Worm (Caenorhabditis elegans): ENCODE results near the gene mrps-14.

mrps-14 gene

DNA sequence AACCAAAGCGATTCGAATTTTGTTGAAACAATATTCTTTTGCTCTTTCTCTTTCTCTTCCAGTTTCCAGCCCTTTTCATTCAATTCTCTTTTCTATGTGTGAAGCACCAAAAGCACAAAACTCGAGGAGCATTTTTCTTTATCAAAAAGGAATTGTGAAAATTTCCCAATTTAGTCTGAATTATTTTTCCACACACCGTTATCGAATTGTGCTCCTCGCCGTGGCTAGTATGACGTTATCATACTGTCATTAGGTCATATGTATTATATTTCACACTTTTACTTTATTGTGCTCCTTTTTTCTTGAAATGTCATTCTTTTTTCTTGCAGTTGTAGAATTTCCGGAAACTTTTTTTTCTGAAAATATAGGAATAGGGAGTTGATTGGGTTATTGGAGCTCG, 20.7 kb downstream of the mrps-14 start:
- no peak for TF ChIP-seq R02D3.7 (tag; optimal IDR thresholded peaks at IDR 0.05)
- TF ChIP-seq lin-11 (tag; optimal IDR thresholded peaks at IDR 0.05) = no peak
- no peak for TF ChIP-seq ztf-4 (tag; optimal IDR thresholded peaks at IDR 0.05)
- TF ChIP-seq gmeb-1 (tag; optimal IDR thresholded peaks at IDR 0.05) = peak; percentile 11
- TF ChIP-seq nhr-12 (tag; optimal IDR thresholded peaks at IDR 0.05) = no peak
- TF ChIP-seq skn-1 (tag; optimal IDR thresholded peaks at IDR 0.05) = peak; percentile 65
- no peak for TF ChIP-seq lsy-2 (tag; optimal IDR thresholded peaks at IDR 0.05)
- peak; percentile 45 for TF ChIP-seq sma-9 (GFP tag; optimal IDR thresholded peaks at IDR 0.05)
- no peak for TF ChIP-seq sma-9 (tag; optimal IDR thresholded peaks at IDR 0.05)
- TF ChIP-seq nhr-10 (tag; optimal IDR thresholded peaks at IDR 0.05) = no peak
- no peak for TF ChIP-seq C34F6.9 (tag; optimal IDR thresholded peaks at IDR 0.05)
- TF ChIP-seq zag-1 (tag; optimal IDR thresholded peaks at IDR 0.05) = no peak
- TF ChIP-seq fos-1 (tag; optimal IDR thresholded peaks at IDR 0.05) = peak; percentile 94
- TF ChIP-seq lin-39 (tag; optimal IDR thresholded peaks at IDR 0.05) = no peak
- TF ChIP-seq crh-2 (tag; optimal IDR thresholded peaks at IDR 0.05) = peak; percentile 33

DNA sequence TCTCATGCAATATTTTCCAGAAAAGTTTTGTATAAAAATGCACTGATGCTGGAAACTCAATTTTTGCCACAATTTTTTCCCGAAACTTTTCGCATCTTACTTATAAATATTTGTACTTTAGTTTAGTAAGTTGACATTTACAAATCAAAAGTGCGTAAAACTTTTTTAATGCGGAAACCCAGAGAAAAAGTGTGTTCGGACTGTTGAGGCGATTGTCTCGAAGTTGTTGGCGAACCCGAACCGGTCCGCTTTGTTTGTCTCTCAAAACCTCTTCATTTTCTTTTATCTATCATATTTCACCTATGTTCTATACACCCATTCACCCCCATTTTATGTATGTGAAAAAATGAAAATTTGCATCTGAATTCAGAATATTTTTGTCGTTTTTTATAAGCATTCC, 21.7 kb downstream of the mrps-14 start:
- TF ChIP-seq lin-11 (tag; optimal IDR thresholded peaks at IDR 0.05) = no peak
- TF ChIP-seq sma-9 (GFP tag; optimal IDR thresholded peaks at IDR 0.05) = peak; percentile 29
- TF ChIP-seq sma-9 (tag; optimal IDR thresholded peaks at IDR 0.05) = no peak
- no peak for TF ChIP-seq fos-1 (tag; optimal IDR thresholded peaks at IDR 0.05)
- TF ChIP-seq mdl-1 (tag; optimal IDR thresholded peaks at IDR 0.05) = no peak
- TF ChIP-seq nhr-25 (tag; optimal IDR thresholded peaks at IDR 0.05) = peak; percentile 48
- peak; percentile 21 for TF ChIP-seq blmp-1 (tag; optimal IDR thresholded peaks at IDR 0.05; ENCODE audit: insufficient read depth)
- TF ChIP-seq F13H6.1 (tag; optimal IDR thresholded peaks at IDR 0.05) = peak; percentile 26

DNA sequence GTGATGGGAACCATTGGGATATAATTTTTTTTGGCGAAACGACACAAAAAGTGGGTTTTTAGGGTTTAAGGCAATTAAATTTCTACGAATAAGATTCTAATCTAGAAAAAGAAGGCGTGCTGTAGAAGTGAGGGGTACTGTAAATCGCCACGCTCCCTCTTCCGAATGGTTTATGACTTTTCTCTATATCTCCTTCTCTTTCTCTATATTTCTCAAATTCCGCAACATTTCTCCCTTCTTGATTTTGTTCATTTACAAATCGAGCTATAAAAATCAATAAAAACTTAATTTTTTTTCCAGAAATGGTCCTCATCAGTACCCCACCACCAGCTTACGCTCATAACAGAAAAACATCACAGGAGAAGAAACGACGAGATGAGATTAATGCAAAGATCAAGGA, 24.1 kb downstream of the mrps-14 start, which contains the start of gene ref-1:
Gene ref-1, plus strand, starts transcription at position 301 of the 400 bp plus-strand sequence.
- TF ChIP-seq aly-2 (tag; optimal IDR thresholded peaks at IDR 0.05) = no peak
- TF ChIP-seq nhr-21 (tag; optimal IDR thresholded peaks at IDR 0.05) = no peak
- no peak for TF ChIP-seq nhr-23 (tag; optimal IDR thresholded peaks at IDR 0.05)
- no peak for TF ChIP-seq sma-3 (GFP tag; optimal IDR thresholded peaks at IDR 0.05)
- no peak for TF ChIP-seq snpc-4 (tag; optimal IDR thresholded peaks at IDR 0.05)
- no peak for TF ChIP-seq ceh-82 (tag; optimal IDR thresholded peaks at IDR 0.05)
- TF ChIP-seq peb-1 (tag; optimal IDR thresholded peaks at IDR 0.05) = no peak
- no peak for TF ChIP-seq sem-4 (tag; optimal IDR thresholded peaks at IDR 0.05)
- no peak for TF ChIP-seq unc-39 (tag; optimal IDR thresholded peaks at IDR 0.05)
- no peak for TF ChIP-seq nhr-237 (tag; optimal IDR thresholded peaks at IDR 0.05)
- no peak for TF ChIP-seq crh-2 (tag; optimal IDR thresholded peaks at IDR 0.05)
- no peak for TF ChIP-seq mab-5 (tag; optimal IDR thresholded peaks at IDR 0.05)
- TF ChIP-seq elt-3 (tag; optimal IDR thresholded peaks at IDR 0.05) = no peak
- no peak for TF ChIP-seq R02D3.7 (tag; optimal IDR thresholded peaks at IDR 0.05)
- no peak for TF ChIP-seq unc-55 (GFP tag; optimal IDR thresholded peaks at IDR 0.05)

DNA sequence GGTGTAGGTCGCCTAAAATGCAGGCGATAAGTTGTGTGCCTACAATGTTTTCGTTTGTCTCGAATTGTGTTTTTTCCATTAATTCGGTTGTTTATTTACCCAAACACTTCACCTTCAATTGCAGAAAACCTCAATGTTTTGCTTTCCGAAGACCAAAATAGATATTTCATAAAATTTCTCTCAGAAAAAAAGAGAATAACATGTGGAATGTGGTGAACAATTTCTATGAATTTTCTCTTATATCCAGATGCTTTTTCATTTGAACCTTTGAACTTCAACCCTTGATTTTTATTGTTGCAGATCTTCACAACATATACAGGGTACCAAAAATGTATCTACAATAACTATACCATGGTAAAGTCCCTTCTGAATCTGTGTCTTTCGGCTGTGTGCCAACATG, 35.9 kb downstream of the mrps-14 start, which contains the start of gene T01E8.1:
Gene T01E8.1, plus strand, starts transcription at position 301 of the 400 bp plus-strand sequence.
- TF ChIP-seq lin-39 (tag; optimal IDR thresholded peaks at IDR 0.05) (no peak), ztf-11 (tag; optimal IDR thresholded peaks at IDR 0.05) (no peak), ceh-82 (tag; optimal IDR thresholded peaks at IDR 0.05) (no peak), snpc-4 (tag; optimal IDR thresholded peaks at IDR 0.05) (no peak), nhr-23 (tag; optimal IDR thresholded peaks at IDR 0.05) (no peak), nhr-12 (tag; optimal IDR thresholded peaks at IDR 0.05) (no peak), elt-3 (tag; optimal IDR thresholded peaks at IDR 0.05) (no peak), ama-1 (optimal IDR thresholded peaks at IDR 0.05) (no peak), nhr-129 (tag; optimal IDR thresholded peaks at IDR 0.05) (no peak), aly-2 (tag; optimal IDR thresholded peaks at IDR 0.05) (no peak), elt-1 (tag; optimal IDR thresholded peaks at IDR 0.05) (no peak), nhr-10 (tag; optimal IDR thresholded peaks at IDR 0.05) (no peak), ztf-4 (tag; optimal IDR thresholded peaks at IDR 0.05) (no peak), nhr-77 (tag; optimal IDR thresholded peaks at IDR 0.05) (no peak), unc-55 (GFP tag; optimal IDR thresholded peaks at IDR 0.05) (no peak), nhr-25 (tag; optimal IDR thresholded peaks at IDR 0.05) (no peak), ztf-1 (GFP tag; conservative IDR thresholded peaks at IDR 0.05) (no peak)
